Worm (Caenorhabditis elegans): Measurements from ENCODE around the gene K02E7.12.

- TF ChIP-seq nhr-6 (tag; optimal IDR thresholded peaks at IDR 0.05) (no peak), spr-1 (tag; optimal IDR thresholded peaks at IDR 0.05) (no peak), sdz-12 (GFP tag; optimal IDR thresholded peaks at IDR 0.05) (no peak), lir-3 (tag; optimal IDR thresholded peaks at IDR 0.05) (no peak), ZK546.5 (tag; optimal IDR thresholded peaks at IDR 0.05) (no peak), dpl-1 (GFP tag; optimal IDR thresholded peaks at IDR 0.05) (no peak), ceh-62 (tag; optimal IDR thresholded peaks at IDR 0.05) (no peak), skn-1 (tag; optimal IDR thresholded peaks at IDR 0.05) (no peak), nhr-11 (tag; optimal IDR thresholded peaks at IDR 0.05) (no peak)
These were observed 14.1 kb upstream of the K02E7.12 start for ce11 chrII:1056844-1057243.

All from whole organism, L4 larva.